Worm (Caenorhabditis elegans): ENCODE data around the gene fubl-1.

fubl-1 gene

DNA sequence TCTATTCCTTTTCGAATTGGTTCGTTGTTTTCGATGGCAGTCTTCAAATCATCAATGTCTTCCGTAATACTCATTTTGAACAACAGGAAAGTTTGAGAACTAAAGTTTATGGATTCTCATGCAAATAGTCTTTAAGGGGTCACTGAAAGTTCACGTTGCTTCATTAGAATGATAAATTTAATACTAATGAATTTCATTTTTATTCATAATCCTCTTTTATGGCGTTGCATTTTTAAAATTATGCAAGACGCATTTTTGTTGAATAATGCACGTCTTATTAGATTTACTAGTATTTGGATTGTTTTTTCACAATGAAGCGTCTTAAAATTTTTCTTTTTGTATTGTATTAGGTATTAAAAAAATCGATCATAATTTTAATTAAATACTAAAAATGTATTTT, 4.4 kb upstream of the fubl-1 start, which contains the start of gene C12D8.9:
C12D8.9 (minus strand) TSS at position 101 of the 400 bp plus-strand sequence.
- no peak for TF ChIP-seq rnt-1 (tag; optimal IDR thresholded peaks at IDR 0.05)
- no peak for TF ChIP-seq fax-1 (tag; optimal IDR thresholded peaks at IDR 0.05)

- TF ChIP-seq K09A11.1 (tag; optimal IDR thresholded peaks at IDR 0.05; ENCODE audit: insufficient read depth) (no peak), T23F11.4 (GFP tag; optimal IDR thresholded peaks at IDR 0.05) (no peak), pqm-1 (tag; optimal IDR thresholded peaks at IDR 0.05) (no peak), ceh-34 (tag; optimal IDR thresholded peaks at IDR 0.05) (no peak), ceh-14 (tag; optimal IDR thresholded peaks at IDR 0.05) (no peak), npax-4 (tag; optimal IDR thresholded peaks at IDR 0.05) (no peak), ceh-6 (GFP tag; optimal IDR thresholded peaks at IDR 0.05) (no peak), tbx-2 (tag; optimal IDR thresholded peaks at IDR 0.05) (no peak), ceh-9 (tag; optimal IDR thresholded peaks at IDR 0.05) (no peak), C38D4.7 (GFP tag; optimal IDR thresholded peaks at IDR 0.05) (no peak), pax-1 (tag; optimal IDR thresholded peaks at IDR 0.05) (no peak), elt-4 (tag; optimal IDR thresholded peaks at IDR 0.05) (no peak), unc-55 (GFP tag; optimal IDR thresholded peaks at IDR 0.05) (no peak), odd-2 (tag; optimal IDR thresholded peaks at IDR 0.05) (no peak), pros-1 (tag; optimal IDR thresholded peaks at IDR 0.05) (no peak), elt-2 (tag; optimal IDR thresholded peaks at IDR 0.05) (no peak), unc-3 (GFP tag; conservative IDR thresholded peaks at IDR 0.05) (no peak), unc-3 (tag; optimal IDR thresholded peaks at IDR 0.05) (no peak)
Measured at ce11 chrV:10241121-10241803, 2.6 kb upstream of the fubl-1 start, which contains the start of the genes C12D8.21 and col-148. TSS of gene C12D8.21 (minus strand) at chrV:10241188. TSS of gene col-148 (plus strand) at chrV:10241753.

ce11 chrV:10239861-10240260, 1.2 kb upstream of the fubl-1 start, which contains the start of gene fipr-8:
TSS of gene fipr-8 (minus strand) at chrV:10239961.
- TF ChIP-seq unc-3 (GFP tag; conservative IDR thresholded peaks at IDR 0.05), result no peak
- TF ChIP-seq unc-3 (tag; optimal IDR thresholded peaks at IDR 0.05), result no peak
- TF ChIP-seq T23F11.4 (GFP tag; optimal IDR thresholded peaks at IDR 0.05), result no peak
- TF ChIP-seq pros-1 (tag; optimal IDR thresholded peaks at IDR 0.05), result no peak
- no peak for TF ChIP-seq tbx-7 (tag; optimal IDR thresholded peaks at IDR 0.05)
- no peak for TF ChIP-seq unc-42 (tag; optimal IDR thresholded peaks at IDR 0.05)
- TF ChIP-seq C38D4.7 (GFP tag; optimal IDR thresholded peaks at IDR 0.05), result no peak

- TF ChIP-seq ahr-1 (tag; optimal IDR thresholded peaks at IDR 0.05) (no peak), eyg-1 (tag; optimal IDR thresholded peaks at IDR 0.05) (no peak), ceh-6 (GFP tag; optimal IDR thresholded peaks at IDR 0.05) (no peak), pax-1 (tag; optimal IDR thresholded peaks at IDR 0.05) (no peak), unc-42 (tag; optimal IDR thresholded peaks at IDR 0.05) (no peak), ceh-34 (tag; optimal IDR thresholded peaks at IDR 0.05) (no peak), C08G9.2 (tag; optimal IDR thresholded peaks at IDR 0.05) (no peak), dve-1 (tag; optimal IDR thresholded peaks at IDR 0.05) (no peak), sdc-2 (tag; optimal IDR thresholded peaks at IDR 0.05) (no peak)
Measured at ce11 chrV:10237959-10238444, 664 bp downstream of the fubl-1 start.

DNA sequence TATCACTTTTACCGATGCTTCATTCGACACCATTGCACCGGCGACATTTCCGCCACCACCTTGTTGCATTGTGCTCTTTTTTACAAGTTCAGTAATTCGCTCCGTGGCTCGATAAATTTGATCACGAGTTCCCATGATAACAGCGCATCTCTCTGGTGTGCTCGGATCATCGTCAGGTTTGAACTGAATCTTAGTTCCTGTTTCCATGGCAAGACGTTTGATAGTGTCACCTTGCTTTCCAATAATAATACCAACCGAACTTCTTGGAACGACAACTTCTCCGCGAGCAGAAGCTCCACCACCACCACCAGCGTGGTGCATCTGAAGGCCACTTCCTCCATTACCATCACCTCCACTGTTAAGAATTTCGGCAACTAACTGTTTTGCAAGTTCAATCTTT, 1.5 kb downstream of the fubl-1 start:
- TF ChIP-seq fkh-10 (GFP tag; optimal IDR thresholded peaks at IDR 0.05), result no peak
- no peak for TF ChIP-seq tbx-7 (tag; optimal IDR thresholded peaks at IDR 0.05)

- TF ChIP-seq che-1 (tag; optimal IDR thresholded peaks at IDR 0.05) (no peak), nfya-1 (tag; optimal IDR thresholded peaks at IDR 0.05) (no peak), ets-4 (tag; optimal IDR thresholded peaks at IDR 0.05) (no peak), pqm-1 (tag; optimal IDR thresholded peaks at IDR 0.05) (no peak), hlh-13 (GFP tag; optimal IDR thresholded peaks at IDR 0.05) (no peak), ztf-16 (tag; optimal IDR thresholded peaks at IDR 0.05) (no peak), rnt-1 (tag; optimal IDR thresholded peaks at IDR 0.05) (no peak), fkh-6 (tag; optimal IDR thresholded peaks at IDR 0.05) (no peak), ceh-22 (tag; optimal IDR thresholded peaks at IDR 0.05) (no peak), ceh-6 (GFP tag; optimal IDR thresholded peaks at IDR 0.05) (no peak), ceh-31 (tag; optimal IDR thresholded peaks at IDR 0.05) (no peak), ttx-3 (tag; optimal IDR thresholded peaks at IDR 0.05) (no peak), K02D7.2 (tag; optimal IDR thresholded peaks at IDR 0.05) (no peak), ceh-19 (GFP tag; optimal IDR thresholded peaks at IDR 0.05) (no peak), gmeb-2 (tag; optimal IDR thresholded peaks at IDR 0.05) (no peak), npax-4 (tag; optimal IDR thresholded peaks at IDR 0.05) (no peak), odd-2 (tag; optimal IDR thresholded peaks at IDR 0.05) (no peak), ahr-1 (tag; optimal IDR thresholded peaks at IDR 0.05) (no peak), tbx-2 (tag; optimal IDR thresholded peaks at IDR 0.05) (no peak)
Measured at ce11 chrV:10233330-10233729, 5.3 kb downstream of the fubl-1 start, which contains the start of gene str-182. TSS of gene str-182 (minus strand) at chrV:10233430.

Data from whole organism, late embryonic.